Worm (Caenorhabditis elegans): ENCODE data around the gene F40F8.5.

The F40F8.5 gene

DNA sequence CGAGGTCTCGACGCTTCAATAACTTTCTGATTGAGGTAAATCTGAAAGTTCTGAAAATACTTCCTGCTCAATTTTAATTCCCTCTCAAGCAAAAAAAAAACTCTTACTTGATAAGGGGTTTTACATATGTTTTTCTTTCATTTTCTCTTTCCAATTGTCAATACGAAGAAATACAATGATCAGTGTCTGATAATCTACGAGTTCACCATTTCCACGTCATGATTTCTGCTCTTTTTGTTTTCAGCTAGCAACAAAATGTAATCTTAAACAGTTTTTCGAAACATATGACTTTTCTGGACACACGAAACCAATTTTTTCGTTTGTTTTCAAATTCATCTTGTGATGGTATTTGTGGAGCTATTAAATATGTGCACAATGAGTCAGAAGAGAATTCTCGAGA, 21.4 kb upstream of the F40F8.5 start:
- no peak for TF ChIP-seq rpc-1 (optimal IDR thresholded peaks at IDR 0.05)
- no peak for TF ChIP-seq rpc-1 (tag; optimal IDR thresholded peaks at IDR 0.05)
- no peak for TF ChIP-seq aptf-3 (GFP tag; IDR thresholded peaks at IDR 0.05)
- TF ChIP-seq hmg-1.2 (GFP tag; IDR thresholded peaks at IDR 0.05): no peak
- no peak for TF ChIP-seq nfyb-1 (GFP tag; IDR thresholded peaks at IDR 0.05)
- no peak for TF ChIP-seq let-607 (tag; optimal IDR thresholded peaks at IDR 0.05)
- no peak for TF ChIP-seq bed-2 (GFP tag; IDR thresholded peaks at IDR 0.05)
- TF ChIP-seq athp-1 (tag; optimal IDR thresholded peaks at IDR 0.05): no peak
- TF ChIP-seq egl-18 (GFP tag; IDR thresholded peaks at IDR 0.05): no peak
- no peak for TF ChIP-seq lin-40 (tag; optimal IDR thresholded peaks at IDR 0.05)
- no peak for TF ChIP-seq mel-28 (tag; optimal IDR thresholded peaks at IDR 0.05; ENCODE audit: borderline replicate concordance)
- TF ChIP-seq snpc-1.1 (tag; optimal IDR thresholded peaks at IDR 0.05; ENCODE audit: insufficient read depth): no peak
- TF ChIP-seq C17E4.6 (GFP tag; IDR thresholded peaks at IDR 0.05): no peak
- TF ChIP-seq nhr-120 (GFP tag; IDR thresholded peaks at IDR 0.05): no peak
- TF ChIP-seq mxl-1 (tag; optimal IDR thresholded peaks at IDR 0.05): no peak
- no peak for TF ChIP-seq madf-6 (GFP tag; IDR thresholded peaks at IDR 0.05)
- no peak for TF ChIP-seq madf-8 (GFP tag; conservative IDR thresholded peaks at IDR 0.05)
- TF ChIP-seq T26A5.8 (tag; optimal IDR thresholded peaks at IDR 0.05): no peak
- no peak for TF ChIP-seq atf-7 (tag; optimal IDR thresholded peaks at IDR 0.05)
- TF ChIP-seq hlh-26 (GFP tag; conservative IDR thresholded peaks at IDR 0.05): no peak

DNA sequence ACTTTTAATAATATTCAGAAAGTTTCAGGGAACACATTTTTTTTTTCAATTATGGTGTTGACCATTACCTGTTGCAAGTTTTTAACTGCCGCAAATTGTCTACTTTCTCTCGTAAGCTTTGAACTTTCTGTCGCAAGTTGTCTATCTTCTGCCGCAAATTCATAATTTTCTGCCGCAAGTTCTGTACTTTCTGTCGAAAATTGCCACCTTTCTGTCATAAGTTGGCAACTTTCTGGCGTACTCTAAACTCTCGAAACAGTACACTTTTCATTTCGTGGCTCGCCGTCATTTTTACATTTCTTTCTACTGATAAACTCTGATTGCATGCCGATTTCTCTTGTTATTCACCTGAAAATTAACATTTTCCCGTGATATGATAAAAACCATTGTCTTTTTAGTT, 20.7 kb upstream of the F40F8.5 start:
- no peak for TF ChIP-seq let-607 (tag; optimal IDR thresholded peaks at IDR 0.05)
- no peak for TF ChIP-seq B0035.1 (tag; optimal IDR thresholded peaks at IDR 0.05)
- TF ChIP-seq K12H6.12 (tag; optimal IDR thresholded peaks at IDR 0.05): no peak
- TF ChIP-seq cebp-2 (GFP tag; IDR thresholded peaks at IDR 0.05): no peak
- TF ChIP-seq ceh-27 (GFP tag; optimal IDR thresholded peaks at IDR 0.05): no peak
- no peak for TF ChIP-seq K11D2.4 (GFP tag; IDR thresholded peaks at IDR 0.05)
- TF ChIP-seq madf-6 (GFP tag; IDR thresholded peaks at IDR 0.05): no peak
- TF ChIP-seq F52B5.7 (tag; optimal IDR thresholded peaks at IDR 0.05): no peak
- no peak for TF ChIP-seq pbrm-1 (GFP tag; IDR thresholded peaks at IDR 0.05)
- TF ChIP-seq ztf-18 (tag; optimal IDR thresholded peaks at IDR 0.05): no peak
- no peak for TF ChIP-seq nhr-179 (tag; optimal IDR thresholded peaks at IDR 0.05)

DNA sequence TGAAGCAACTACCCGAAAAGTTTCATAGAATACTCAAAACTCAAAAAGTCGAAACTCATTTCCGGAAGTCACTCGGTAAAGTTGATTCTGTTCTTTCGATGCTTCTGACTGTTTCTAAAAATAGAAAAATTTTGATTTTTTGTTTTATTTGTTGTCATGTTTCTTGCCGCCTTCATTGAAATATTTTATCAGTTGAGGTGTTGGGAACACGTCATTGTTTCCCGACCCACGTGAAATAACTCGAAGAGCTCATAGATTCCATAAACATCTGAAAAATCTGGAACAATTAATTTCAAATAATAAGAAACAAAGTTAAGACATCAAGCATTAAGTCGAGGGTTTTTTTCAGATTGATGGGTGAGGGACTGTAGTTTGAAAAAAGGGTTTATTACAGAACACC, 20.2 kb upstream of the F40F8.5 start:
- TF ChIP-seq ztf-18 (tag; optimal IDR thresholded peaks at IDR 0.05): no peak
- no peak for TF ChIP-seq fkh-3 (tag; optimal IDR thresholded peaks at IDR 0.05)
- TF ChIP-seq pbrm-1 (GFP tag; IDR thresholded peaks at IDR 0.05): no peak
- TF ChIP-seq F37B4.10 (GFP tag; IDR thresholded peaks at IDR 0.05): no peak
- no peak for TF ChIP-seq K11D2.4 (GFP tag; IDR thresholded peaks at IDR 0.05)
- TF ChIP-seq mel-28 (tag; optimal IDR thresholded peaks at IDR 0.05; ENCODE audit: borderline replicate concordance): no peak
- TF ChIP-seq bed-1 (GFP tag; IDR thresholded peaks at IDR 0.05): no peak
- no peak for TF ChIP-seq unc-130 (GFP tag; optimal IDR thresholded peaks at IDR 0.05)
- no peak for TF ChIP-seq F57A8.1 (GFP tag; optimal IDR thresholded peaks at IDR 0.05)

DNA sequence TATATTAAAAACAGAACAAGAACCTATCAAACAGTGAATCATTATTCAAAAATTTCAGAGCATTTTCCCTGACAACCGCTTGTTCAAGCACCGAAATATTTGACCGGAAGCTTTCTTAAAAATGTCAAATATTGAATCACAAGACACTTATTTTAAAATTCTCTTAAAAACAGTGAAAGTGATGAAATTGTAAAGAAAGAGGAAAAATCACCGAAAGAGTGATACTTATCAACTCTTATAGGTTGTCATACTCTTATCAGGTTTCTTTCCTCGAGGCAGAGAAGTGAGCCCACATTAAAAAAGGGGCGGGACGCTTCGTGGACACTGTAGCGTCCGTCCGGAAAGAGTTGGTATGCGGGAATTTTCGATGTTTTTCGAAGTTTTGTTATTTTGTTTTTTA, 19.1 kb upstream of the F40F8.5 start:
- TF ChIP-seq F23B12.7 (tag; optimal IDR thresholded peaks at IDR 0.05; ENCODE audit: insufficient read depth): peak; percentile 46
- TF ChIP-seq nhr-80 (tag; optimal IDR thresholded peaks at IDR 0.05): peak; percentile 74
- TF ChIP-seq let-526 (GFP tag; IDR thresholded peaks at IDR 0.05): no peak
- TF ChIP-seq zfh-2 (GFP tag; conservative IDR thresholded peaks at IDR 0.05): no peak
- TF ChIP-seq tbp1 (GFP tag; optimal IDR thresholded peaks at IDR 0.05): peak; percentile 19
- TF ChIP-seq let-607 (tag; optimal IDR thresholded peaks at IDR 0.05): peak in 1 of 2 experiments; percentile 10
- no peak for TF ChIP-seq ceh-58 (GFP tag; IDR thresholded peaks at IDR 0.05)
- TF ChIP-seq cebp-1 (GFP tag; IDR thresholded peaks at IDR 0.05): peak; percentile 33; the same call in 1 of the 2 replicates
- TF ChIP-seq cebp-1 (tag; optimal IDR thresholded peaks at IDR 0.05): peak; percentile 56
- no peak for TF ChIP-seq F10E7.11 (tag; optimal IDR thresholded peaks at IDR 0.05)
- TF ChIP-seq unc-62 (GFP tag; optimal IDR thresholded peaks at IDR 0.05): peak; percentile 9
